Fruit fly (Drosophila melanogaster) whole organism, embryonic: ENCODE results near the gene CG13385.
A peak's percentile ranks its signal among the peaks of the same experiment; 100 is the strongest.

ENCODE experiments used
- Asciz ChIP-seq: fragments of 200-800 bp; sonication (Bioruptor generic); optimal IDR thresholded peaks from 2 replicates; lab custom pipeline; 2017; ENCODE audit warnings: missing biosample characterization, mild to moderate bottlenecking, missing genetic modification characterization, missing genetic modification reagents
- CG1233 ChIP-seq: fragments of 200-800 bp; sonication (Bioruptor generic); optimal IDR thresholded peaks from 4 replicates; lab custom pipeline; 2018; ENCODE audit warnings: missing biosample characterization, mild to moderate bottlenecking, missing genetic modification characterization
- CG12744 ChIP-seq: fragments of 200-800 bp; sonication (Bioruptor generic); optimal IDR thresholded peaks from 2 replicates; lab custom pipeline; 2016; ENCODE audit warnings: missing biosample characterization, missing genetic modification characterization
- CG13296 ChIP-seq: fragments of 200-800 bp; sonication (Bioruptor generic); optimal IDR thresholded peaks from 3 replicates; lab custom pipeline; 2018; ENCODE audit warnings: missing biosample characterization, mild to moderate bottlenecking, missing genetic modification characterization
- CG15696 ChIP-seq: fragments of 200-800 bp; sonication (Bioruptor generic); optimal IDR thresholded peaks from 2 replicates; lab custom pipeline; 2019; ENCODE audit warnings: missing biosample characterization, mild to moderate bottlenecking, missing genetic modification characterization, moderate library complexity
- CG1602 ChIP-seq: fragments of 200-800 bp; sonication (Bioruptor generic); optimal IDR thresholded peaks from 3 replicates; lab custom pipeline; 2016; ENCODE audit warnings: missing biosample characterization, missing genetic modification characterization
- CG16815 ChIP-seq: fragments of 200-800 bp; sonication (Bioruptor generic); optimal IDR thresholded peaks from 3 replicates; lab custom pipeline; 2017; ENCODE audit warnings: missing biosample characterization, mild to moderate bottlenecking, missing genetic modification characterization
- CG17361 ChIP-seq: fragments of 200-800 bp; sonication (Bioruptor generic); IDR thresholded peaks from 3 replicates; pipeline ENCODE4 v1.3.6; 2022; ENCODE audit warnings: missing biosample characterization, missing genetic modification characterization
- CG18476 ChIP-seq: fragments of 200-800 bp; sonication (Bioruptor generic); optimal IDR thresholded peaks from 2 replicates; lab custom pipeline; 2016; ENCODE audit warnings: missing biosample characterization, mild to moderate bottlenecking, missing genetic modification characterization
- CG2120 ChIP-seq: fragments of 200-800 bp; sonication (Bioruptor generic); optimal IDR thresholded peaks from 3 replicates; lab custom pipeline; 2016; ENCODE audit warnings: missing biosample characterization, missing genetic modification characterization
- CG30403 ChIP-seq: fragments of 200-800 bp; sonication (Bioruptor generic); optimal IDR thresholded peaks from 3 replicates; lab custom pipeline; 2016; ENCODE audit warnings: missing biosample characterization, missing genetic modification characterization
- CG32772 ChIP-seq: fragments of 200-800 bp; sonication (Bioruptor generic); IDR thresholded peaks from 2 replicates; pipeline ENCODE4 v1.3.6; 2022; ENCODE audit warnings: missing biosample characterization, missing genetic modification characterization
- CG3847 ChIP-seq: fragments of 200-800 bp; sonication (Bioruptor generic); IDR thresholded peaks from 2 replicates; pipeline ENCODE4 v1.3.6; 2022; ENCODE audit warnings: missing biosample characterization, missing genetic modification characterization
- CG4854 ChIP-seq: fragments of 200-800 bp; sonication (Bioruptor generic); optimal IDR thresholded peaks from 2 replicates; lab custom pipeline; 2016; ENCODE audit warnings: missing biosample characterization, missing genetic modification characterization, inconsistent platforms
- CG9727 ChIP-seq: fragments of 200-800 bp; sonication (Bioruptor generic); optimal IDR thresholded peaks from 3 replicates; lab custom pipeline; 2017; ENCODE audit warnings: missing biosample characterization, mild to moderate bottlenecking, missing genetic modification characterization
- CG9817 ChIP-seq: fragments of 200-800 bp; sonication (Bioruptor generic); optimal IDR thresholded peaks from 2 replicates; lab custom pipeline; 2018; ENCODE audit warnings: missing biosample characterization, mild to moderate bottlenecking, missing genetic modification characterization, moderate library complexity
- CG9932 ChIP-seq: fragments of 200-800 bp; sonication (Bioruptor generic); IDR thresholded peaks from 2 replicates; pipeline ENCODE4 v1.3.6; 2022; ENCODE audit warnings: missing biosample characterization, missing genetic modification characterization
- CkIIα-i1 ChIP-seq: fragments of 200-800 bp; sonication (Bioruptor generic); IDR thresholded peaks from 2 replicates; pipeline ENCODE4 v1.3.6; 2022; ENCODE audit warnings: missing biosample characterization, missing genetic modification characterization
- CoRest ChIP-seq: fragments of 200-800 bp; sonication (Bioruptor generic); optimal IDR thresholded peaks from 3 replicates; lab custom pipeline; 2018; ENCODE audit warnings: missing biosample characterization, mild to moderate bottlenecking, missing genetic modification characterization, moderate library complexity
- Dbx ChIP-seq: fragments of 200-800 bp; sonication (Bioruptor generic); IDR thresholded peaks from 3 replicates; pipeline ENCODE4 v1.3.6; 2022; ENCODE audit warnings: missing biosample characterization, missing genetic modification characterization
- Dip3 ChIP-seq: fragments of 200-800 bp; sonication (Bioruptor generic); optimal IDR thresholded peaks from 3 replicates; lab custom pipeline; 2016; ENCODE audit warnings: missing biosample characterization, missing genetic modification characterization
- Dp ChIP-seq: fragments of 200-800 bp; sonication (Bioruptor generic); optimal IDR thresholded peaks from 2 replicates; lab custom pipeline; 2018; ENCODE audit warnings: missing biosample characterization, mild to moderate bottlenecking, missing genetic modification characterization, moderate library complexity
- Dref ChIP-seq: fragments of 200-800 bp; sonication (Bioruptor generic); IDR thresholded peaks from 2 replicates; pipeline ENCODE4 v1.3.6; 2022; ENCODE audit warnings: missing biosample characterization, missing genetic modification characterization
- Fer1 ChIP-seq: fragments of 200-800 bp; sonication (Bioruptor generic); optimal IDR thresholded peaks from 2 replicates; lab custom pipeline; 2017; ENCODE audit warnings: missing biosample characterization, mild to moderate bottlenecking, missing genetic modification characterization
- Fer3 ChIP-seq: fragments of 200-800 bp; sonication (Bioruptor generic); optimal IDR thresholded peaks from 2 replicates; lab custom pipeline; 2018; ENCODE audit warnings: missing biosample characterization, mild to moderate bottlenecking, missing genetic modification characterization, moderate library complexity
- HLH4C ChIP-seq: fragments of 200-800 bp; sonication (Bioruptor generic); IDR thresholded peaks from 3 replicates; pipeline ENCODE4 v1.3.6; 2022; ENCODE audit warnings: missing biosample characterization, missing genetic modification characterization; ENCODE audit not compliant: partially characterized antibody
- HmgZ ChIP-seq: fragments of 200-800 bp; sonication (Bioruptor generic); optimal IDR thresholded peaks from 2 replicates; lab custom pipeline; 2018; ENCODE audit warnings: missing biosample characterization, mild to moderate bottlenecking, missing genetic modification characterization
- Lpt ChIP-seq: fragments of >200 bp; optimal IDR thresholded peaks from 2 replicates; lab custom pipeline; 2018; ENCODE audit warnings: missing biosample characterization, missing genetic modification characterization
- Nf-YC ChIP-seq: fragments of 200-800 bp; optimal IDR thresholded peaks from 3 replicates; lab custom pipeline; 2019; ENCODE audit warnings: missing biosample characterization, mild to moderate bottlenecking, missing genetic modification characterization, moderate library complexity
- NfI ChIP-seq: fragments of 200-800 bp; sonication (Bioruptor generic); optimal IDR thresholded peaks from 3 replicates; lab custom pipeline; 2018; ENCODE audit warnings: missing biosample characterization, mild to moderate bottlenecking, missing genetic modification characterization, moderate library complexity
- Oli ChIP-seq: fragments of 200-800 bp; sonication (Bioruptor generic); optimal IDR thresholded peaks from 2 replicates; lab custom pipeline; 2018; ENCODE audit warnings: missing biosample characterization, mild to moderate bottlenecking, missing genetic modification characterization, moderate library complexity
- PHDP ChIP-seq: fragments of 200-800 bp; sonication (Bioruptor generic); optimal IDR thresholded peaks from 3 replicates; lab custom pipeline; 2018; ENCODE audit warnings: missing biosample characterization, mild to moderate bottlenecking, missing genetic modification characterization, moderate library complexity
- Ssrp ChIP-seq: fragments of 200-800 bp; sonication (Bioruptor generic); optimal IDR thresholded peaks from 2 replicates; lab custom pipeline; 2018; ENCODE audit warnings: missing biosample characterization, mild to moderate bottlenecking, missing genetic modification characterization, moderate library complexity
- bbx ChIP-seq: fragments of 200-800 bp; sonication (Bioruptor generic); IDR thresholded peaks from 2 replicates; pipeline ENCODE4 v1.3.6; 2022; ENCODE audit warnings: missing biosample characterization, missing genetic modification characterization; ENCODE audit not compliant: partially characterized antibody
- chn ChIP-seq: fragments of 200-800 bp; sonication (Bioruptor generic); optimal IDR thresholded peaks from 2 replicates; lab custom pipeline; 2016; ENCODE audit warnings: missing biosample characterization, missing genetic modification characterization
- ci ChIP-seq: fragments of 200-800 bp; sonication (Bioruptor generic); IDR thresholded peaks from 3 replicates; pipeline ENCODE4 v1.3.6; 2022; ENCODE audit warnings: missing biosample characterization, missing genetic modification characterization
- ham ChIP-seq: fragments of 200-800 bp; sonication (Bioruptor generic); IDR thresholded peaks from 2 replicates; pipeline ENCODE4 v1.3.6; 2022; ENCODE audit warnings: missing biosample characterization, missing genetic modification characterization
- inv ChIP-seq: fragments of 200-800 bp; sonication (Bioruptor generic); IDR thresholded peaks from 2 replicates; pipeline ENCODE4 v1.3.6; 2022; ENCODE audit warnings: missing biosample characterization, missing genetic modification characterization; ENCODE audit not compliant: partially characterized antibody
- kni ChIP-seq: fragments of 200-800 bp; sonication (Bioruptor generic); optimal IDR thresholded peaks from 3 replicates; lab custom pipeline; 2017; ENCODE audit warnings: mild to moderate bottlenecking, missing biosample characterization, missing genetic modification reagents, missing genetic modification characterization
- lab ChIP-seq: fragments of 200-800 bp; sonication (Bioruptor generic); optimal IDR thresholded peaks from 3 replicates; lab custom pipeline; 2017; ENCODE audit warnings: missing biosample characterization, missing genetic modification characterization, mild to moderate bottlenecking, moderate library complexity, missing genetic modification reagents
- lbe ChIP-seq: fragments of 200-800 bp; sonication (Bioruptor generic); optimal IDR thresholded peaks from 2 replicates; lab custom pipeline; 2016; ENCODE audit warnings: missing biosample characterization, mild to moderate bottlenecking, missing genetic modification characterization
- lilli ChIP-seq: fragments of 200-800 bp; sonication (Bioruptor generic); optimal IDR thresholded peaks from 3 replicates; lab custom pipeline; 2016; ENCODE audit warnings: missing biosample characterization, missing genetic modification characterization
- nerfin-1 ChIP-seq: fragments of 200-800 bp; sonication (Bioruptor generic); optimal IDR thresholded peaks from 3 replicates; lab custom pipeline; 2019; ENCODE audit warnings: missing biosample characterization, mild to moderate bottlenecking, missing genetic modification characterization, moderate library complexity
- pan ChIP-seq, 4 experiments: fragments of >200 bp in 3 of 4; fragments of 200-800 bp in 1 of 4; sonication (Bioruptor generic) in 1 of 4; optimal IDR thresholded peaks in 3 of 4; IDR thresholded peaks in 1 of 4; 2 replicates each; pipeline versions ENCODE4 v1.3.6 to Lab custom; 2017 to 2022; ENCODE audit warnings: missing biosample characterization in 2 of 4, missing genetic modification characterization in 2 of 4, mixed read lengths in 1 of 4
- pzg ChIP-seq: fragments of 200-800 bp; sonication (Bioruptor generic); optimal IDR thresholded peaks from 3 replicates; lab custom pipeline; 2018; ENCODE audit warnings: missing biosample characterization, mild to moderate bottlenecking, missing genetic modification characterization, moderate library complexity
- rib ChIP-seq: fragments of 200-800 bp; sonication (Bioruptor generic); IDR thresholded peaks from 2 replicates; pipeline ENCODE4 v1.3.6; 2022; ENCODE audit warnings: missing biosample characterization, missing genetic modification characterization
- zen ChIP-seq: fragments of 200-800 bp; sonication (Bioruptor generic); optimal IDR thresholded peaks from 3 replicates; lab custom pipeline; 2018; ENCODE audit warnings: missing biosample characterization, mild to moderate bottlenecking, missing genetic modification characterization, moderate library complexity
- zen2 ChIP-seq: fragments of 200-800 bp; sonication (Bioruptor generic); IDR thresholded peaks from 3 replicates; pipeline ENCODE4 v1.3.6; 2022; ENCODE audit warnings: missing biosample characterization, missing genetic modification characterization; ENCODE audit not compliant: partially characterized antibody

The CG13385 gene

DNA sequence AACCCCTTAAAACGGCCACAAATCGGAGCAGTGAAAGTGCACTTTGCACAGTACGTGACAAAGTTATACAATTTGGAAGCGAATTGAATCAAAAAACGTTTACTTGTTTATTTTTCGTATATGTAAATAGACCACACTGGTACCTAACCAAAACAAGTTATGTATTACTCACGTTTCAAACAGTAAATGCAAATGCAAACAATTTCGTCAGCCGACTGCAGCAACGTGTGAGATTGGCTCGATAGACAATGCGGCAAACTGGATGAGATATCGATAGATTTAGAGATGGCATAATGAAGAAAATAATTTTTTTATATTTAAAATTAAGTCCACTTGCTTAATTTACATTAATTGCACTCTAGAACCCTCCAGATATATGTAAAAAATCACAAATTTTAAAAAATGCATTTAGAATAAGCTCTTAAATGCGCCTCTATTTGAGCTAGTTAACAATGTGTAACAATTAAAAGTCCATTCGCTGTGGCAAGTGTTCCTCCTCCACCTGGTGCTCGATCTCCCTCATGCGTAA is 14.9 kb upstream of the CG13385 start, which contains the start of gene AlaRS (continued):
- TF ChIP-seq nerfin-1 (tag; lab: Kevin White, UChicago): peak; percentile 30
- peak; percentile 42 for TF ChIP-seq CoRest (tag; lab: Kevin White, UChicago)
- TF ChIP-seq CG12744 (GFP tag; lab: Kevin White, UChicago): no peak
- peak; percentile 25 for TF ChIP-seq zen (tag; lab: Kevin White, UChicago)
- no peak for TF ChIP-seq CG16815 (GFP tag; lab: Kevin White, UChicago)
- peak; percentile 68 for TF ChIP-seq Dref (GFP tag; lab: Robert Waterston, UW)
- TF ChIP-seq Fer3: peak; percentile 12
- TF ChIP-seq CG18476: peak; percentile 12
- peak; percentile 40; the same call in 1 of the 3 replicates for TF ChIP-seq ci (GFP tag; lab: Robert Waterston, UW)
- peak; percentile 51; the same call in 2 of the 3 replicates for TF ChIP-seq CG17361 (GFP tag; lab: Robert Waterston, UW)
- peak; percentile 40 for TF ChIP-seq Nf-YC (tag; lab: Kevin White, UChicago)
- TF ChIP-seq chn (GFP tag; lab: Kevin White, UChicago): no peak
- peak; percentile 47 for TF ChIP-seq PHDP (tag; lab: Kevin White, UChicago)
- TF ChIP-seq inv (GFP tag; lab: Robert Waterston, UW): peak; percentile 46
- 0 out of 3 replicates have a peak, but pooled peaks have one; percentile 6 for TF ChIP-seq Dbx (GFP tag; lab: Robert Waterston, UW)
- TF ChIP-seq lilli: peak; percentile 62
- peak; percentile 36 for TF ChIP-seq pzg (GFP tag; lab: Kevin White, UChicago)
- no peak for TF ChIP-seq CG9817
- peak; percentile 50 for TF ChIP-seq CG13296 (GFP tag; lab: Kevin White, UChicago)
- TF ChIP-seq zen2 (GFP tag; lab: Robert Waterston, UW): peak; percentile 59; the same call in 1 of the 3 replicates
- peak; percentile 20 for TF ChIP-seq CG1233 (GFP tag; lab: Kevin White, UChicago)
- no peak for TF ChIP-seq ham (GFP tag; lab: Robert Waterston, UW)
- no peak for TF ChIP-seq pan (optimal IDR thresholded peaks at IDR 0.05; lab: Kevin White, UChicago)
- peak in 1 of 2 experiments; percentile 43 for TF ChIP-seq pan (GFP tag; optimal IDR thresholded peaks at IDR 0.05 in 1 of 2, IDR thresholded peaks at IDR 0.05 in 1 of 2)
- TF ChIP-seq CG15696: no peak
- TF ChIP-seq Fer1: peak; percentile 57
- no peak for TF ChIP-seq CkIIα-i1
- peak; percentile 15 for TF ChIP-seq CG4854
- 0 out of 2 replicates have a peak, but pooled peaks have one; percentile 9 for TF ChIP-seq CG3847
- peak; percentile 4 for TF ChIP-seq NfI (GFP tag; lab: Kevin White, UChicago)
- TF ChIP-seq CG32772: no peak
- TF ChIP-seq Dip3 (GFP tag; lab: Kevin White, UChicago): no peak
- peak; percentile 66 for TF ChIP-seq CG2120 (GFP tag; lab: Kevin White, UChicago)
- TF ChIP-seq bbx (GFP tag; lab: Robert Waterston, UW): peak; percentile 57; the same call in 1 of the 2 replicates
- peak; percentile 66 for TF ChIP-seq HLH4C (GFP tag; lab: Robert Waterston, UW)
- TF ChIP-seq Lpt: no peak
- TF ChIP-seq Ssrp (tag; lab: Kevin White, UChicago): peak; percentile 4
- peak; percentile 58 for TF ChIP-seq CG30403
- TF ChIP-seq rib: no peak
- peak; percentile 3 for TF ChIP-seq CG1602 (GFP tag; lab: Kevin White, UChicago)
- TF ChIP-seq CG9932 (GFP tag; lab: Robert Waterston, UW): peak; percentile 49
- TF ChIP-seq lbe: peak; percentile 70
- TF ChIP-seq HmgZ (tag; lab: Kevin White, UChicago): peak; percentile 29
- peak; percentile 16 for TF ChIP-seq Asciz
- peak; percentile 24 for TF ChIP-seq Dp (GFP tag; lab: Kevin White, UChicago)
- peak; percentile 8 for TF ChIP-seq CG9727 (GFP tag; lab: Kevin White, UChicago)
- peak; percentile 9 for TF ChIP-seq Oli (tag; lab: Kevin White, UChicago)
- peak; percentile 27 for TF ChIP-seq lab
- peak; percentile 58 for TF ChIP-seq kni (GFP tag; lab: Kevin White, UChicago)
